Fruit fly (Drosophila melanogaster) whole organism, adult: ENCODE data around the gene klar.

Experiments used
- CG11617 ChIP-seq: fragments of 200-800 bp; sonication (Bioruptor generic); optimal IDR thresholded peaks from 2 replicates; lab custom pipeline; 2017; ENCODE audit warnings: mild to moderate bottlenecking, missing biosample characterization, missing genetic modification reagents, missing genetic modification characterization
- CG12768 ChIP-seq: fragments of 200-800 bp; sonication (Bioruptor generic); optimal IDR thresholded peaks from 2 replicates; lab custom pipeline; 2017; ENCODE audit warnings: missing biosample characterization, missing genetic modification characterization, mild to moderate bottlenecking, moderate library complexity, missing genetic modification reagents
- CG14711 ChIP-seq: fragments of 200-800 bp; sonication (Bioruptor generic); optimal IDR thresholded peaks from 2 replicates; lab custom pipeline; 2018; ENCODE audit warnings: missing biosample characterization, mild to moderate bottlenecking, missing genetic modification characterization, moderate library complexity
- CG1620 ChIP-seq: fragments of 200-800 bp; sonication (Bioruptor generic); optimal IDR thresholded peaks from 2 replicates; lab custom pipeline; 2016; ENCODE audit warnings: missing biosample characterization, missing genetic modification characterization
- CG33017 ChIP-seq: fragments of 200-800 bp; sonication (Bioruptor generic); optimal IDR thresholded peaks from 2 replicates; lab custom pipeline; 2018; ENCODE audit warnings: missing biosample characterization, mild to moderate bottlenecking, missing genetic modification characterization, moderate library complexity
- CG5204 ChIP-seq: fragments of 200-800 bp; sonication (Bioruptor generic); optimal IDR thresholded peaks from 2 replicates; lab custom pipeline; 2016; ENCODE audit warnings: missing biosample characterization, missing genetic modification characterization
- CG7045 ChIP-seq: fragments of 200-800 bp; sonication (Bioruptor generic); optimal IDR thresholded peaks from 2 replicates; lab custom pipeline; 2017; ENCODE audit warnings: missing biosample characterization, mild to moderate bottlenecking, missing genetic modification characterization
- CG7101 ChIP-seq: fragments of 200-800 bp; sonication (Bioruptor generic); optimal IDR thresholded peaks from 2 replicates; lab custom pipeline; 2018; ENCODE audit warnings: missing biosample characterization, mild to moderate bottlenecking, missing genetic modification characterization, moderate library complexity
- Clk ChIP-seq: fragments of 200-800 bp; sonication (Bioruptor generic); optimal IDR thresholded peaks from 2 replicates; lab custom pipeline; 2017; ENCODE audit warnings: missing biosample characterization, missing genetic modification characterization
- Crg-1 ChIP-seq: fragments of 200-800 bp; sonication (Bioruptor generic); optimal IDR thresholded peaks from 2 replicates; lab custom pipeline; 2016; ENCODE audit warnings: missing biosample characterization, missing genetic modification characterization
- Hr96 ChIP-seq: fragments of 200-800 bp; sonication (Bioruptor generic); optimal IDR thresholded peaks from 2 replicates; lab custom pipeline; 2016; ENCODE audit warnings: missing biosample characterization, missing genetic modification characterization
- Mnt ChIP-seq: fragments of 200-800 bp; sonication (Bioruptor generic); optimal IDR thresholded peaks from 2 replicates; lab custom pipeline; 2016; ENCODE audit warnings: missing biosample characterization, mild to moderate bottlenecking, missing genetic modification characterization
- bab1 ChIP-seq: fragments of 200-800 bp; sonication (Bioruptor generic); optimal IDR thresholded peaks from 3 replicates; lab custom pipeline; 2019; ENCODE audit warnings: missing biosample characterization, mild to moderate bottlenecking, missing genetic modification characterization, moderate library complexity
- cic ChIP-seq: fragments of 200-800 bp; sonication (Bioruptor generic); optimal IDR thresholded peaks from 2 replicates; lab custom pipeline; 2017; ENCODE audit warnings: missing biosample characterization, mild to moderate bottlenecking, missing genetic modification characterization, moderate library complexity
- cnc ChIP-seq, 2 experiments: fragments of >200 bp; optimal IDR thresholded peaks; 2 replicates each; lab custom pipeline; 2017
- kay ChIP-seq: fragments of 200-800 bp; sonication (Bioruptor generic); peaks from one replicate; lab custom pipeline; 2016; ENCODE audit warnings: missing biosample characterization, missing genetic modification characterization, borderline replicate concordance
- ovo ChIP-seq: fragments of 200-800 bp; sonication (Bioruptor generic); optimal IDR thresholded peaks from 2 replicates; lab custom pipeline; 2016; ENCODE audit warnings: missing biosample characterization, missing genetic modification characterization
- pad ChIP-seq: fragments of 200-800 bp; sonication (Bioruptor generic); optimal IDR thresholded peaks from 3 replicates; lab custom pipeline; 2017; ENCODE audit warnings: missing biosample characterization, missing genetic modification characterization, mild to moderate bottlenecking, moderate library complexity, missing genetic modification reagents
- tj ChIP-seq: fragments of 200-800 bp; sonication (Bioruptor generic); optimal IDR thresholded peaks from 3 replicates; lab custom pipeline; 2017; ENCODE audit warnings: missing biosample characterization, mild to moderate bottlenecking, missing genetic modification characterization, moderate library complexity
- toe ChIP-seq: fragments of 200-800 bp; sonication (Bioruptor generic); optimal IDR thresholded peaks from 2 replicates; lab custom pipeline; 2016; ENCODE audit warnings: missing biosample characterization, missing genetic modification characterization

klar gene

dm6 chr3L:546819-547441 is 6.5 kb upstream of the klar start:
- TF ChIP-seq CG1620 (peak; percentile 5), CG7101 (tag; lab: Kevin White, UChicago) (peak; percentile 74), bab1 (GFP tag; lab: Kevin White, UChicago) (peak; percentile 77), Mnt (GFP tag; lab: Kevin White, UChicago) (no peak), toe (no peak), CG11617 (GFP tag; lab: Kevin White, UChicago) (peak; percentile 23), CG14711 (tag; lab: Kevin White, UChicago) (peak; percentile 27)

dm6 chr3L:545512-546161 is 5.2 kb upstream of the klar start:
- peak; percentile 2 for TF ChIP-seq cic (GFP tag; lab: Kevin White, UChicago)
- peak; percentile 50 for TF ChIP-seq CG7045 (GFP tag; lab: Kevin White, UChicago)
- peak; percentile 46 for TF ChIP-seq CG7101 (tag; lab: Kevin White, UChicago)
- peak; percentile 7 for TF ChIP-seq tj (GFP tag; lab: Kevin White, UChicago)
- no peak for TF ChIP-seq Clk
- peak; percentile 51 for TF ChIP-seq CG14711 (tag; lab: Kevin White, UChicago)
- peak; percentile 77 for TF ChIP-seq CG33017 (tag; lab: Kevin White, UChicago)
- TF ChIP-seq Mnt (GFP tag; lab: Kevin White, UChicago): no peak
- TF ChIP-seq CG12768 (GFP tag; lab: Kevin White, UChicago): peak; percentile 39

DNA sequence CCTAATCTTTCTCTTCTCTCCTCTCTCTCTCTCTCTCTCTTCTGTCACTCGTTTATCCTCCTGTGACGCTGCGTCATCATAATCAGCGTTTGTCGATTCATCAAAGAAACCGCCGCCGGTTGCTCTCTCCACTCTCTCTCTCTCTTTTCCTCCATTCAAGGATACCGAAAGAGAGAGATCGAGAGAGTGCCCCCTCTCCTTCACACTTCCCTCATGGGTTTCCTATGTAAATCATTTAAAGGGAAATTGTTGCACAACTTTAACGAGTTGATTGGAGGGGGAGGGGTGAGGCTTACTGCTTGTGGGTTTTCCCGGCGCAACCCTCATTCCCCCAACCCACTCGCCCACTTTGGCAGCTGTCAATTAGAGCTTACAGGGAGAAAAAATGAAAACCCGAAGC is 3.8 kb upstream of the klar start:
- TF ChIP-seq CG12768 (GFP tag; lab: Kevin White, UChicago): peak; percentile 30
- no peak for TF ChIP-seq CG7101 (tag; lab: Kevin White, UChicago)
- TF ChIP-seq tj (GFP tag; lab: Kevin White, UChicago): peak; percentile 32
- TF ChIP-seq Hr96 (GFP tag; lab: Kevin White, UChicago): no peak

DNA sequence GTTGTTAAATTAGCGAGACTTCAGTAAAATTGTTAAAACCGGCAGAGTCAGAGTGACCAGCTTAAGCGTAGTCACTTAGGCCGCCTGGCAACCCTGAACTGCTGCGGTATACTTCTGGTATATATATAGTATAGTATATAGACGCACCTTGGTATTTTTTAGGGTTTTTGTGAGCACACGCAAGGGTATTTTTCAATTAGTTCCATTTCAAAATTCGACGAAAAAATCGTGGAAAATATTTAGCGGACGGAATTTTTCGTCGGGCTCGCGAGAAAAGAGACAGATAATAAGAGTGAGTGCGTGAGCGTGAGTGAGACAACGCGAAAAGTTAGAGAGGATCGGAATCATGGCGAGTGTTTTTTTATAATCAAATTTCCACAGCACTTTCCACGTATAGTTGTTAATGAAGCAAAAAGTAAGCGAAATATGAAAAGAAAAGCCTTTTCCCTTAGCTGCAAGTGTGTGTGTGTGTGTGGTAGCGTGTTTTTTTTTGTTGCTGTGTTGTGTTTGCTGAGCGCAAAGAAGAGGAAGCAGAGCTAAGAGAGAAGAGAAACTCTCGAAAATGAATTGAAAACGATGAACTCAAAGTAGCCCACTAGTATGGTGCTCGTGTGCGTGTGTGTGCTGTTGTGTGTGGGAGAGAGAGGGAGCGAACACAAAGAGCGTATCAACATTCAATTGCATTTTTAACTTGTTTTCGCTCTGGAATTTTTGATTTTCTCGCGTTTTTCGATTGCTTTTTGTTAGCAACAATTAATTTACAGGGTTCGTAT is 2.6 kb upstream of the klar start, which contains the start of the genes Cypl and Hipk:
Cypl (minus strand) TSS at position 69 of the 773 bp plus-strand sequence.
Hipk (plus strand) TSS at position 198 of the 773 bp plus-strand sequence.
- TF ChIP-seq CG14711 (tag; lab: Kevin White, UChicago) (peak; percentile 93), Crg-1 (GFP tag; lab: Kevin White, UChicago) (peak; percentile 64), CG1620 (no peak), Hr96 (GFP tag; lab: Kevin White, UChicago) (peak; percentile 15), Clk (no peak), toe (no peak), CG7045 (GFP tag; lab: Kevin White, UChicago) (no peak), cic (GFP tag; lab: Kevin White, UChicago) (peak; percentile 79), kay (GFP tag; lab: Kevin White, UChicago) (no peak), ovo (GFP tag; lab: Kevin White, UChicago) (no peak), bab1 (GFP tag; lab: Kevin White, UChicago) (peak; percentile 72), CG11617 (GFP tag; lab: Kevin White, UChicago) (peak; percentile 76), Mnt (GFP tag; lab: Kevin White, UChicago) (peak; percentile 85), CG5204 (GFP tag; lab: Kevin White, UChicago) (no peak), CG7101 (tag; lab: Kevin White, UChicago) (peak; percentile 61), CG33017 (tag; lab: Kevin White, UChicago) (peak; percentile 26), pad (peak; percentile 34), cnc (optimal IDR thresholded peaks at IDR 0.05; lab: Kevin White, UChicago) (no peak), tj (GFP tag; lab: Kevin White, UChicago) (peak; percentile 61), CG12768 (GFP tag; lab: Kevin White, UChicago) (peak; percentile 46)

dm6 chr3L:540089-540407 is 366 bp downstream of the klar start:
- no peak for TF ChIP-seq CG5204 (GFP tag; lab: Kevin White, UChicago)
- TF ChIP-seq cnc (optimal IDR thresholded peaks at IDR 0.05; lab: Kevin White, UChicago): no peak
- TF ChIP-seq CG7101 (tag; lab: Kevin White, UChicago): no peak
- TF ChIP-seq CG12768 (GFP tag; lab: Kevin White, UChicago): no peak
- TF ChIP-seq Crg-1 (GFP tag; lab: Kevin White, UChicago): no peak
- TF ChIP-seq CG14711 (tag; lab: Kevin White, UChicago): no peak
- TF ChIP-seq CG7045 (GFP tag; lab: Kevin White, UChicago): no peak
- TF ChIP-seq CG1620: no peak
- no peak for TF ChIP-seq tj (GFP tag; lab: Kevin White, UChicago)
- no peak for TF ChIP-seq CG33017 (tag; lab: Kevin White, UChicago)
- TF ChIP-seq ovo (GFP tag; lab: Kevin White, UChicago): no peak
